Fruit fly (Drosophila melanogaster) whole organism, embryonic: ENCODE results near the gene Ptpmeg2.
A peak's percentile ranks its signal among the peaks of the same experiment; 100 is the strongest.

Source experiments
- Abd-B ChIP-seq: fragments of 200-800 bp; sonication (Bioruptor generic); optimal IDR thresholded peaks from 2 replicates; lab custom pipeline; 2018; ENCODE audit warnings: missing biosample characterization, mild to moderate bottlenecking, missing genetic modification characterization, moderate library complexity
- Adf1 ChIP-seq: fragments of 200-800 bp; sonication (Bioruptor generic); IDR thresholded peaks from 2 replicates; pipeline ENCODE4 v1.3.6; 2022; ENCODE audit warnings: missing biosample characterization, missing genetic modification characterization
- CG10267 ChIP-seq: fragments of 200-800 bp; sonication (Bioruptor generic); optimal IDR thresholded peaks from 2 replicates; lab custom pipeline; 2018; ENCODE audit warnings: missing biosample characterization, mild to moderate bottlenecking, missing genetic modification characterization, moderate library complexity
- CG10274 ChIP-seq: fragments of 200-800 bp; sonication (Bioruptor generic); optimal IDR thresholded peaks from 3 replicates; lab custom pipeline; 2017; ENCODE audit warnings: missing biosample characterization, mild to moderate bottlenecking, missing genetic modification characterization
- CG11695 ChIP-seq: fragments of 200-800 bp; sonication (Bioruptor generic); IDR thresholded peaks from 3 replicates; pipeline ENCODE4 v1.3.6; 2022; ENCODE audit warnings: missing biosample characterization, missing genetic modification characterization
- CG13624 ChIP-seq: fragments of 200-800 bp; sonication (Bioruptor generic); optimal IDR thresholded peaks from 2 replicates; lab custom pipeline; 2016; ENCODE audit warnings: missing biosample characterization, missing genetic modification characterization
- CG15011 ChIP-seq: fragments of 200-800 bp; sonication (Bioruptor generic); optimal IDR thresholded peaks from 3 replicates; lab custom pipeline; 2018; ENCODE audit warnings: missing biosample characterization, mild to moderate bottlenecking, missing genetic modification characterization
- CG1603 ChIP-seq: fragments of 200-800 bp; sonication (Bioruptor generic); optimal IDR thresholded peaks from 2 replicates; lab custom pipeline; 2019; ENCODE audit warnings: missing biosample characterization, mild to moderate bottlenecking, missing genetic modification characterization, moderate library complexity
- CG17359 ChIP-seq: fragments of 200-800 bp; sonication (Bioruptor generic); optimal IDR thresholded peaks from 3 replicates; lab custom pipeline; 2018; ENCODE audit warnings: missing biosample characterization, mild to moderate bottlenecking, missing genetic modification characterization, moderate library complexity
- CG18764 ChIP-seq: fragments of 200-800 bp; sonication (Bioruptor generic); optimal IDR thresholded peaks from 3 replicates; lab custom pipeline; 2016; ENCODE audit warnings: missing biosample characterization, missing genetic modification characterization
- CG31388 ChIP-seq: fragments of 200-800 bp; sonication (Bioruptor generic); optimal IDR thresholded peaks from 2 replicates; lab custom pipeline; 2016; ENCODE audit warnings: missing biosample characterization, missing genetic modification characterization
- CG3281 ChIP-seq: fragments of 200-800 bp; sonication (Bioruptor generic); optimal IDR thresholded peaks from 3 replicates; lab custom pipeline; 2017; ENCODE audit warnings: missing biosample characterization, mild to moderate bottlenecking, missing genetic modification characterization
- CG33213 ChIP-seq: fragments of 200-800 bp; sonication (Bioruptor generic); optimal IDR thresholded peaks from 3 replicates; lab custom pipeline; 2016; ENCODE audit warnings: missing biosample characterization, missing genetic modification characterization
- CG3407 ChIP-seq: fragments of 200-800 bp; sonication (Bioruptor generic); optimal IDR thresholded peaks from 2 replicates; lab custom pipeline; 2018; ENCODE audit warnings: missing biosample characterization, mild to moderate bottlenecking, missing genetic modification characterization
- CG4854 ChIP-seq: fragments of 200-800 bp; sonication (Bioruptor generic); optimal IDR thresholded peaks from 2 replicates; lab custom pipeline; 2016; ENCODE audit warnings: missing biosample characterization, missing genetic modification characterization, inconsistent platforms
- CG6272 ChIP-seq: fragments of 200-800 bp; sonication (Bioruptor generic); IDR thresholded peaks from 2 replicates; pipeline ENCODE4 v1.3.6; 2022; ENCODE audit warnings: missing biosample characterization, missing genetic modification characterization
- CG6654 ChIP-seq: fragments of 200-800 bp; sonication (Bioruptor generic); optimal IDR thresholded peaks from 2 replicates; lab custom pipeline; 2017; ENCODE audit warnings: missing biosample characterization, mild to moderate bottlenecking, missing genetic modification characterization
- CG8478 ChIP-seq: fragments of >200 bp; optimal IDR thresholded peaks from 2 replicates; lab custom pipeline; 2018
- CG9215 ChIP-seq: fragments of 200-800 bp; sonication (Bioruptor generic); IDR thresholded peaks from 2 replicates; pipeline ENCODE4 v1.3.6; 2022; ENCODE audit warnings: missing biosample characterization, missing genetic modification characterization
- CG9727 ChIP-seq: fragments of 200-800 bp; sonication (Bioruptor generic); optimal IDR thresholded peaks from 3 replicates; lab custom pipeline; 2017; ENCODE audit warnings: missing biosample characterization, mild to moderate bottlenecking, missing genetic modification characterization
- CTCF ChIP-seq: fragments of 200-800 bp; sonication (Bioruptor generic); optimal IDR thresholded peaks from 2 replicates; lab custom pipeline; 2017; ENCODE audit warnings: missing biosample characterization, mild to moderate bottlenecking, missing genetic modification characterization, moderate library complexity
- D19B ChIP-seq: fragments of 200-800 bp; sonication (Bioruptor generic); optimal IDR thresholded peaks from 2 replicates; lab custom pipeline; 2017; ENCODE audit warnings: missing biosample characterization, mild to moderate bottlenecking, missing genetic modification characterization
- Dad ChIP-seq: fragments of 200-800 bp; sonication (Bioruptor generic); optimal IDR thresholded peaks from 3 replicates; lab custom pipeline; 2016; ENCODE audit warnings: missing biosample characterization, missing genetic modification characterization
- Ets97D ChIP-seq: fragments of 200-800 bp; sonication (Bioruptor generic); optimal IDR thresholded peaks from 3 replicates; lab custom pipeline; 2016; ENCODE audit warnings: missing biosample characterization, missing genetic modification characterization
- Hmx ChIP-seq: fragments of 200-800 bp; sonication (Bioruptor generic); optimal IDR thresholded peaks from 2 replicates; lab custom pipeline; 2016; ENCODE audit warnings: missing biosample characterization, missing genetic modification characterization
- Lim3 ChIP-seq: fragments of 200-800 bp; sonication (Bioruptor generic); IDR thresholded peaks from 2 replicates; pipeline ENCODE4 v1.3.6; 2022; ENCODE audit warnings: missing biosample characterization, missing genetic modification characterization
- Lpt ChIP-seq: fragments of >200 bp; optimal IDR thresholded peaks from 2 replicates; lab custom pipeline; 2018; ENCODE audit warnings: missing biosample characterization, missing genetic modification characterization
- Neu2 ChIP-seq: fragments of 200-800 bp; sonication (Bioruptor generic); optimal IDR thresholded peaks from 3 replicates; lab custom pipeline; 2016; ENCODE audit warnings: missing biosample characterization, missing genetic modification characterization, borderline replicate concordance
- Ptx1 ChIP-seq: fragments of 200-800 bp; sonication (Bioruptor generic); IDR thresholded peaks from 2 replicates; pipeline ENCODE4 v1.3.6; 2022; ENCODE audit warnings: missing biosample characterization, missing genetic modification characterization
- Rfx ChIP-seq: fragments of 200-800 bp; sonication (Bioruptor generic); IDR thresholded peaks from 2 replicates; pipeline ENCODE4 v1.3.6; 2022; ENCODE audit warnings: missing biosample characterization, missing genetic modification characterization
- TFAM ChIP-seq: fragments of 200-800 bp; sonication (Bioruptor generic); optimal IDR thresholded peaks from 2 replicates; lab custom pipeline; 2017; ENCODE audit warnings: missing biosample characterization, missing genetic modification characterization, inconsistent platforms
- Taf1 ChIP-seq: fragments of 200-800 bp; sonication (Bioruptor generic); IDR thresholded peaks from 2 replicates; pipeline ENCODE4 v1.3.6; 2022; ENCODE audit warnings: missing biosample characterization, missing genetic modification characterization
- cato ChIP-seq: fragments of 200-800 bp; sonication (Bioruptor generic); optimal IDR thresholded peaks from 2 replicates; lab custom pipeline; 2016; ENCODE audit warnings: missing biosample characterization, missing genetic modification characterization, borderline replicate concordance
- cg ChIP-seq: fragments of 200-800 bp; sonication (Bioruptor generic); optimal IDR thresholded peaks from 3 replicates; lab custom pipeline; 2019; ENCODE audit warnings: missing biosample characterization, mild to moderate bottlenecking, missing genetic modification characterization, moderate library complexity
- disco-r ChIP-seq: fragments of 200-800 bp; sonication (Bioruptor generic); optimal IDR thresholded peaks from 2 replicates; lab custom pipeline; 2016; ENCODE audit warnings: missing biosample characterization, missing genetic modification characterization
- dysf ChIP-seq: fragments of 200-800 bp; sonication (Bioruptor generic); IDR thresholded peaks from 3 replicates; pipeline ENCODE4 v1.3.6; 2022; ENCODE audit warnings: missing biosample characterization, missing genetic modification characterization
- kah ChIP-seq: fragments of 200-800 bp; sonication (Bioruptor generic); optimal IDR thresholded peaks from 2 replicates; lab custom pipeline; 2018; ENCODE audit warnings: missing biosample characterization, mild to moderate bottlenecking, missing genetic modification characterization
- knrl ChIP-seq: fragments of 200-800 bp; sonication (Bioruptor generic); IDR thresholded peaks from 3 replicates; pipeline ENCODE4 v1.3.6; 2022; ENCODE audit warnings: missing biosample characterization, missing genetic modification characterization; ENCODE audit not compliant: partially characterized antibody
- lov ChIP-seq, 2 experiments: fragments of 200-800 bp in 1 of 2; fragments of >200 bp in 1 of 2; sonication (Bioruptor generic) in 1 of 2; IDR thresholded peaks in 1 of 2; optimal IDR thresholded peaks in 1 of 2; 2 replicates in 1 of 2; 3 replicates in 1 of 2; pipeline versions ENCODE4 v1.3.6 to Lab custom; 2017 to 2022; ENCODE audit warnings: missing biosample characterization in 1 of 2, missing genetic modification characterization in 1 of 2
- mam ChIP-seq: fragments of 200-800 bp; sonication (Bioruptor generic); optimal IDR thresholded peaks from 3 replicates; lab custom pipeline; 2016; ENCODE audit warnings: missing biosample characterization, missing genetic modification characterization
- peb ChIP-seq: fragments of 200-800 bp; sonication (Bioruptor generic); IDR thresholded peaks from 2 replicates; pipeline ENCODE4 v1.3.6; 2022; ENCODE audit warnings: missing biosample characterization, missing genetic modification characterization
- pho ChIP-seq: fragments of 200-800 bp; sonication (Bioruptor generic); optimal IDR thresholded peaks from 2 replicates; lab custom pipeline; 2016; ENCODE audit warnings: missing biosample characterization, missing genetic modification characterization
- pita ChIP-seq: fragments of 200-800 bp; sonication (Bioruptor generic); optimal IDR thresholded peaks from 2 replicates; lab custom pipeline; 2017; ENCODE audit warnings: missing biosample characterization, mild to moderate bottlenecking, missing genetic modification characterization
- seq ChIP-seq: fragments of 200-800 bp; sonication (Bioruptor generic); IDR thresholded peaks from 2 replicates; pipeline ENCODE4 v1.3.6; 2022; ENCODE audit warnings: missing biosample characterization, missing genetic modification characterization
- sna ChIP-seq: fragments of 200-800 bp; sonication (Bioruptor generic); IDR thresholded peaks from 2 replicates; pipeline ENCODE4 v1.3.6; 2022; ENCODE audit warnings: missing biosample characterization, missing genetic modification characterization; ENCODE audit not compliant: partially characterized antibody
- so ChIP-seq: fragments of 200-800 bp; sonication (Bioruptor generic); IDR thresholded peaks from 3 replicates; pipeline ENCODE4 v1.3.6; 2022; ENCODE audit warnings: missing biosample characterization, missing genetic modification characterization
- trh ChIP-seq: fragments of 200-800 bp; sonication (Bioruptor generic); optimal IDR thresholded peaks from 2 replicates; lab custom pipeline; 2016; ENCODE audit warnings: missing biosample characterization, missing genetic modification characterization
- twi ChIP-seq: fragments of 200-800 bp; optimal IDR thresholded peaks from 2 replicates; lab custom pipeline; 2019; ENCODE audit warnings: missing biosample characterization, mild to moderate bottlenecking, missing genetic modification characterization, moderate library complexity
- vnd ChIP-seq: fragments of 200-800 bp; sonication (Bioruptor generic); IDR thresholded peaks from 3 replicates; pipeline ENCODE4 v1.3.6; 2022; ENCODE audit warnings: missing biosample characterization, missing genetic modification characterization; ENCODE audit not compliant: partially characterized antibody
- wor ChIP-seq: fragments of 200-800 bp; sonication (Bioruptor generic); IDR thresholded peaks from 2 replicates; pipeline ENCODE4 v1.3.6; 2022; ENCODE audit warnings: missing biosample characterization, missing genetic modification characterization
- z ChIP-seq: fragments of 200-800 bp; sonication (Bioruptor generic); IDR thresholded peaks from 3 replicates; pipeline ENCODE4 v1.3.6; 2022; ENCODE audit warnings: missing biosample characterization, missing genetic modification characterization
- zf30C ChIP-seq: fragments of 200-800 bp; sonication (Bioruptor generic); optimal IDR thresholded peaks from 3 replicates; lab custom pipeline; 2018; ENCODE audit warnings: missing biosample characterization, mild to moderate bottlenecking, missing genetic modification characterization

Ptpmeg2 gene

dm6 chrX:9658865-9659339 lies at the start of gene Ptpmeg2 (continued):
- TF ChIP-seq cg (GFP tag; lab: Kevin White, UChicago): no peak
- TF ChIP-seq pita (GFP tag; lab: Kevin White, UChicago): no peak
- TF ChIP-seq knrl (GFP tag; lab: Robert Waterston, UW): peak; percentile 91
- peak; percentile 81 for TF ChIP-seq CG1603 (tag; lab: Kevin White, UChicago)
- TF ChIP-seq disco-r: no peak
- no peak for TF ChIP-seq CG6654 (GFP tag; lab: Kevin White, UChicago)
- TF ChIP-seq mam (GFP tag; lab: Kevin White, UChicago): peak; percentile 72
- TF ChIP-seq Rfx (GFP tag; lab: Robert Waterston, UW): peak; percentile 88
- TF ChIP-seq Dad (GFP tag; lab: Kevin White, UChicago): peak; percentile 51
- peak; percentile 75 for TF ChIP-seq CG13624 (GFP tag; lab: Kevin White, UChicago)
- TF ChIP-seq CG10267 (tag; lab: Kevin White, UChicago): peak; percentile 77
- TF ChIP-seq lov (optimal IDR thresholded peaks at IDR 0.05; lab: Kevin White, UChicago): no peak
- no peak for TF ChIP-seq lov (GFP tag; IDR thresholded peaks at IDR 0.05; lab: Robert Waterston, UW)
- no peak for TF ChIP-seq CG9215 (GFP tag; lab: Robert Waterston, UW)
- TF ChIP-seq CG11695 (GFP tag; lab: Robert Waterston, UW): 0 out of 3 replicates have a peak, but pooled peaks have one; percentile 21
- TF ChIP-seq cato (GFP tag; lab: Kevin White, UChicago): peak; percentile 9
- TF ChIP-seq Lpt: no peak
- TF ChIP-seq Taf1: 0 out of 2 replicates have a peak, but pooled peaks have one; percentile 27
- TF ChIP-seq kah (GFP tag; lab: Kevin White, UChicago): peak; percentile 32
- TF ChIP-seq Hmx: no peak
- peak; percentile 34 for TF ChIP-seq CG3407 (GFP tag; lab: Kevin White, UChicago)
- TF ChIP-seq z (GFP tag; lab: Robert Waterston, UW): no peak
- peak; percentile 52 for TF ChIP-seq Adf1 (GFP tag; lab: Robert Waterston, UW)
- peak; percentile 23 for TF ChIP-seq CG4854 (GFP tag; lab: Kevin White, UChicago)
- TF ChIP-seq trh: no peak
- TF ChIP-seq CTCF (GFP tag; lab: Kevin White, UChicago): peak; percentile 99
- TF ChIP-seq CG15011 (GFP tag; lab: Kevin White, UChicago): peak; percentile 22
- TF ChIP-seq peb: no peak
- peak; percentile 46 for TF ChIP-seq twi (tag; lab: Kevin White, UChicago)
- TF ChIP-seq CG31388 (GFP tag; lab: Kevin White, UChicago): peak; percentile 46
- TF ChIP-seq Ptx1 (GFP tag; lab: Robert Waterston, UW): no peak; the same call in 1 of the 2 replicates
- TF ChIP-seq zf30C (GFP tag; lab: Kevin White, UChicago): no peak
- TF ChIP-seq Abd-B: peak; percentile 30
- peak; percentile 71; the same call in 2 of the 3 replicates for TF ChIP-seq dysf (GFP tag; lab: Robert Waterston, UW)
- peak; percentile 94 for TF ChIP-seq Ets97D (GFP tag; lab: Kevin White, UChicago)
- TF ChIP-seq pho: peak; percentile 62
- TF ChIP-seq Lim3 (GFP tag; lab: Robert Waterston, UW): no peak
- no peak for TF ChIP-seq so
- peak; percentile 49; the same call in 1 of the 2 replicates for TF ChIP-seq CG6272 (GFP tag; lab: Robert Waterston, UW)
- peak; percentile 58 for TF ChIP-seq CG17359 (tag; lab: Kevin White, UChicago)
- TF ChIP-seq D19B: no peak
- TF ChIP-seq Neu2 (GFP tag; lab: Kevin White, UChicago): no peak
- no peak for TF ChIP-seq CG8478
- peak; percentile 87 for TF ChIP-seq sna (GFP tag; lab: Robert Waterston, UW)
- no peak for TF ChIP-seq TFAM (GFP tag; lab: Kevin White, UChicago)
- TF ChIP-seq CG10274: no peak
- peak; percentile 2 for TF ChIP-seq CG3281 (GFP tag; lab: Kevin White, UChicago)
- TF ChIP-seq seq (GFP tag; lab: Robert Waterston, UW): no peak
- TF ChIP-seq CG9727: peak; percentile 33
- TF ChIP-seq CG18764 (GFP tag; lab: Kevin White, UChicago): peak; percentile 61
- peak; percentile 81; the same call in 2 of the 3 replicates for TF ChIP-seq vnd (GFP tag; lab: Robert Waterston, UW)
- peak; percentile 90 for TF ChIP-seq CG33213 (GFP tag; lab: Kevin White, UChicago)
- TF ChIP-seq wor (GFP tag; lab: Robert Waterston, UW): no peak
